Worm (Caenorhabditis elegans) whole organism, L3 larva: ENCODE results near the gene prkl-1.

ENCODE experiments used
- R02D3.7 ChIP-seq: fragments of 150-350 bp; optimal IDR thresholded peaks from 2 replicates; lab custom pipeline; 2014; ENCODE audit warnings: missing biosample characterization, missing genetic modification characterization
- aly-2 ChIP-seq: fragments of 150-350 bp; optimal IDR thresholded peaks from 2 replicates; lab custom pipeline; 2014; ENCODE audit warnings: missing biosample characterization, missing genetic modification characterization
- ama-1 ChIP-seq: fragments of 150-350 bp; optimal IDR thresholded peaks from 2 replicates; lab custom pipeline; 2018
- ceh-28 ChIP-seq: fragments of 150-350 bp; optimal IDR thresholded peaks from 2 replicates; lab custom pipeline; 2014; ENCODE audit warnings: missing biosample characterization, missing genetic modification reagents, missing genetic modification characterization
- ceh-9 ChIP-seq: sonication (generic microtip); optimal IDR thresholded peaks from 2 replicates; lab custom pipeline; 2018; ENCODE audit warnings: missing biosample characterization, missing genetic modification characterization
- egl-27 ChIP-seq: sonication (generic microtip); optimal IDR thresholded peaks from 4 replicates; lab custom pipeline; 2017; ENCODE audit warnings: missing biosample characterization, missing genetic modification reagents, missing genetic modification characterization
- elt-1 ChIP-seq: fragments of 150-350 bp; optimal IDR thresholded peaks from 2 replicates; lab custom pipeline; 2014; ENCODE audit warnings: missing biosample characterization, missing genetic modification characterization
- elt-2 ChIP-seq: sonication (generic microtip); optimal IDR thresholded peaks from 2 replicates; lab custom pipeline; 2016; ENCODE audit warnings: missing genetic modification reagents, mild to moderate bottlenecking, missing genetic modification characterization, missing compliant biosample characterization
- elt-3 ChIP-seq, 3 experiments: fragments of 150-350 bp in 1 of 3; sonication (generic microtip) in 2 of 3; optimal IDR thresholded peaks; 2 replicates in 2 of 3; 4 replicates in 1 of 3; lab custom pipeline; 2014 to 2017; ENCODE audit warnings: missing biosample characterization in 3 of 3, missing genetic modification characterization in 3 of 3
- fkh-10 ChIP-seq: sonication (generic microtip); optimal IDR thresholded peaks from 2 replicates; lab custom pipeline; 2017; ENCODE audit warnings: missing biosample characterization, missing genetic modification reagents, missing genetic modification characterization
- fos-1 ChIP-seq: fragments of 150-350 bp; optimal IDR thresholded peaks from 2 replicates; lab custom pipeline; 2014; ENCODE audit warnings: missing biosample characterization, missing genetic modification characterization
- jun-1 ChIP-seq: fragments of 150-350 bp; optimal IDR thresholded peaks from 2 replicates; lab custom pipeline; 2014; ENCODE audit warnings: missing biosample characterization, missing genetic modification reagents, missing genetic modification characterization
- lin-15B ChIP-seq: fragments of 150-350 bp; optimal IDR thresholded peaks from 2 replicates; lab custom pipeline; 2014; ENCODE audit warnings: missing biosample characterization, missing genetic modification characterization
- lin-39 ChIP-seq: fragments of 150-350 bp; optimal IDR thresholded peaks from 2 replicates; lab custom pipeline; 2018; ENCODE audit warnings: missing biosample characterization, missing genetic modification reagents, missing genetic modification characterization
- lsy-12 ChIP-seq: sonication (generic microtip); optimal IDR thresholded peaks from 2 replicates; lab custom pipeline; 2016; ENCODE audit warnings: mild to moderate bottlenecking, missing genetic modification characterization, missing compliant biosample characterization
- mml-1 ChIP-seq: fragments of 150-350 bp; sonication (generic microtip); optimal IDR thresholded peaks from 3 replicates; lab custom pipeline; 2014; ENCODE audit warnings: missing biosample characterization, missing genetic modification characterization
- nfya-1 ChIP-seq: sonication (generic microtip); optimal IDR thresholded peaks from 2 replicates; lab custom pipeline; 2017; ENCODE audit warnings: missing genetic modification characterization, mild to moderate bottlenecking, missing compliant biosample characterization, antibody characterized with exemption, moderate library complexity; ENCODE audit not compliant: insufficient read depth
- nhr-12 ChIP-seq: fragments of 150-350 bp; optimal IDR thresholded peaks from 2 replicates; lab custom pipeline; 2014; ENCODE audit warnings: missing biosample characterization, missing genetic modification characterization
- nhr-23 ChIP-seq: fragments of 150-350 bp; optimal IDR thresholded peaks from 2 replicates; lab custom pipeline; 2014; ENCODE audit warnings: missing biosample characterization, missing genetic modification reagents, missing genetic modification characterization
- nhr-237 ChIP-seq: fragments of 150-350 bp; optimal IDR thresholded peaks from 2 replicates; lab custom pipeline; 2014; ENCODE audit warnings: missing biosample characterization, missing genetic modification characterization
- nhr-25 ChIP-seq: sonication (generic microtip); optimal IDR thresholded peaks from 2 replicates; lab custom pipeline; 2017; ENCODE audit warnings: missing biosample characterization, missing genetic modification characterization
- nhr-43 ChIP-seq: sonication (generic microtip); optimal IDR thresholded peaks from 2 replicates; lab custom pipeline; 2016; ENCODE audit warnings: mild to moderate bottlenecking, missing genetic modification characterization, missing compliant biosample characterization; ENCODE audit not compliant: poor library complexity, severe bottlenecking
- nhr-67 ChIP-seq: fragments of 150-350 bp; optimal IDR thresholded peaks from 2 replicates; lab custom pipeline; 2014; ENCODE audit warnings: missing biosample characterization, missing genetic modification characterization
- nhr-77 ChIP-seq: fragments of 150-350 bp; optimal IDR thresholded peaks from 2 replicates; lab custom pipeline; 2014; ENCODE audit warnings: missing biosample characterization, missing genetic modification characterization
- sea-2 ChIP-seq: fragments of 150-350 bp; sonication (generic microtip); optimal IDR thresholded peaks from 4 replicates; lab custom pipeline; 2014; ENCODE audit warnings: missing biosample characterization, missing genetic modification reagents, missing genetic modification characterization
- snpc-4 ChIP-seq: fragments of 150-350 bp; optimal IDR thresholded peaks from 2 replicates; lab custom pipeline; 2014; ENCODE audit warnings: missing biosample characterization, missing genetic modification characterization
- tbx-2 ChIP-seq: sonication (generic microtip); optimal IDR thresholded peaks from 2 replicates; lab custom pipeline; 2016; ENCODE audit warnings: mild to moderate bottlenecking, missing genetic modification characterization, missing compliant biosample characterization
- unc-39 ChIP-seq: sonication (generic microtip); optimal IDR thresholded peaks from 4 replicates; lab custom pipeline; 2017; ENCODE audit warnings: missing biosample characterization, missing genetic modification characterization
- ztf-11 ChIP-seq: fragments of 150-350 bp; optimal IDR thresholded peaks from 2 replicates; lab custom pipeline; 2014; ENCODE audit warnings: missing biosample characterization, missing genetic modification characterization
- ztf-4 ChIP-seq: fragments of 150-350 bp; optimal IDR thresholded peaks from 2 replicates; lab custom pipeline; 2014; ENCODE audit warnings: missing biosample characterization, missing genetic modification characterization

The prkl-1 gene

ce11 chrIV:6958696-6959095 lies 28.0 kb downstream of the prkl-1 start:
- TF ChIP-seq nhr-237 (tag; lab: Kevin White, UChicago) (no peak), nfya-1 (tag; lab: Kevin White, UChicago) (peak; percentile 62), elt-1 (tag; lab: Kevin White, UChicago) (peak; percentile 35), lin-39 (tag; lab: Kevin White, UChicago) (peak; percentile 50), ceh-28 (tag; lab: Kevin White, UChicago) (peak; percentile 2), egl-27 (tag; lab: Kevin White, UChicago) (no peak)

ce11 chrIV:6957341-6957740 lies 29.4 kb downstream of the prkl-1 start, which contains the start of gene jnk-1:
Gene jnk-1 (plus strand): TSS chrIV:6957641.
- TF ChIP-seq nhr-25 (tag; lab: Kevin White, UChicago) (no peak), lin-39 (tag; lab: Kevin White, UChicago) (no peak), ztf-11 (tag; lab: Kevin White, UChicago) (no peak), nhr-77 (tag; lab: Kevin White, UChicago) (no peak), tbx-2 (no peak), snpc-4 (no peak), sea-2 (no peak), unc-39 (tag; lab: Kevin White, UChicago) (no peak), nhr-43 (tag; lab: Kevin White, UChicago) (no peak), fos-1 (tag; lab: Kevin White, UChicago) (no peak)

ce11 chrIV:6956668-6957067 lies 30.1 kb downstream of the prkl-1 start:
- TF ChIP-seq fkh-10 (GFP tag; lab: Kevin White, UChicago): peak; percentile 92
- TF ChIP-seq ztf-4 (tag; lab: Kevin White, UChicago): no peak
- peak; percentile 78 for TF ChIP-seq nfya-1 (tag; lab: Kevin White, UChicago)

ce11 chrIV:6954682-6955081 lies 32.1 kb downstream of the prkl-1 start:
- TF ChIP-seq fkh-10 (GFP tag; lab: Kevin White, UChicago) (peak; percentile 90), lsy-12 (no peak), lin-15B (tag; lab: Kevin White, UChicago) (peak; percentile 13), nfya-1 (tag; lab: Kevin White, UChicago) (peak; percentile 23), nhr-237 (tag; lab: Kevin White, UChicago) (no peak)

- TF ChIP-seq ztf-4 (tag; lab: Kevin White, UChicago) (no peak), lin-39 (tag; lab: Kevin White, UChicago) (no peak), ama-1 (lab: Kevin White, UChicago) (no peak), sea-2 (no peak), unc-39 (tag; lab: Kevin White, UChicago) (no peak), elt-3 (tag; optimal IDR thresholded peaks at IDR 0.05; lab: Kevin White, UChicago) (no peak), nhr-12 (tag; lab: Kevin White, UChicago) (no peak), mml-1 (tag; lab: Kevin White, UChicago) (no peak), ceh-9 (tag; lab: Kevin White, UChicago) (no peak), nhr-67 (tag; lab: Kevin White, UChicago) (no peak), jun-1 (no peak), lsy-12 (no peak), R02D3.7 (tag; lab: Kevin White, UChicago) (no peak), elt-2 (no peak), nfya-1 (tag; lab: Kevin White, UChicago) (no peak), aly-2 (no peak)
Observed at ce11 chrIV:6951259-6951658, 35.5 kb downstream of the prkl-1 start.

ce11 chrIV:6946832-6947231 lies 39.9 kb downstream of the prkl-1 start:
- TF ChIP-seq ceh-28 (tag; lab: Kevin White, UChicago) (no peak), nfya-1 (tag; lab: Kevin White, UChicago) (peak; percentile 22), lsy-12 (no peak), nhr-25 (tag; lab: Kevin White, UChicago) (no peak), nhr-43 (tag; lab: Kevin White, UChicago) (no peak), lin-39 (tag; lab: Kevin White, UChicago) (peak; percentile 7), egl-27 (tag; lab: Kevin White, UChicago) (no peak), nhr-23 (tag; lab: Kevin White, UChicago) (no peak)
